Fruit fly (Drosophila melanogaster) whole organism, embryonic: ENCODE data around the gene Rab9Fa.
A peak's percentile ranks its signal among the peaks of the same experiment; 100 is the strongest.

Experiments
- Antp ChIP-seq: fragments of 200-800 bp; sonication (Bioruptor generic); optimal IDR thresholded peaks from 3 replicates; lab custom pipeline; 2016; ENCODE audit warnings: missing biosample characterization, missing genetic modification characterization
- BEAF-32 ChIP-seq: fragments of 200-800 bp; sonication (Bioruptor generic); optimal IDR thresholded peaks from 3 replicates; lab custom pipeline; 2017; ENCODE audit warnings: missing biosample characterization, missing genetic modification characterization, mild to moderate bottlenecking, moderate library complexity, missing genetic modification reagents
- Bgb ChIP-seq: fragments of 200-800 bp; sonication (Bioruptor generic); IDR thresholded peaks from 2 replicates; pipeline ENCODE4 v1.3.6; 2022; ENCODE audit warnings: missing biosample characterization, missing genetic modification characterization; ENCODE audit not compliant: partially characterized antibody
- CG1024 ChIP-seq: fragments of 200-800 bp; sonication (Bioruptor generic); IDR thresholded peaks from 2 replicates; pipeline ENCODE4 v1.3.6; 2022; ENCODE audit warnings: missing biosample characterization, missing genetic modification characterization
- CG10267 ChIP-seq: fragments of 200-800 bp; sonication (Bioruptor generic); optimal IDR thresholded peaks from 2 replicates; lab custom pipeline; 2018; ENCODE audit warnings: missing biosample characterization, mild to moderate bottlenecking, missing genetic modification characterization, moderate library complexity
- CG11085 ChIP-seq: fragments of 200-800 bp; sonication (Bioruptor generic); IDR thresholded peaks from 2 replicates; pipeline ENCODE4 v1.3.6; 2022; ENCODE audit warnings: missing biosample characterization, missing genetic modification characterization
- CG11560 ChIP-seq: fragments of 200-800 bp; sonication (Bioruptor generic); IDR thresholded peaks from 3 replicates; pipeline ENCODE4 v1.3.6; 2022; ENCODE audit warnings: missing biosample characterization, missing genetic modification characterization
- CG11696 ChIP-seq: fragments of 200-800 bp; sonication (Bioruptor generic); IDR thresholded peaks from 2 replicates; pipeline ENCODE4 v1.3.6; 2022; ENCODE audit warnings: missing biosample characterization, missing genetic modification characterization
- CG13287 ChIP-seq: fragments of 200-800 bp; sonication (Bioruptor generic); IDR thresholded peaks from 2 replicates; pipeline ENCODE4 v1.3.6; 2022; ENCODE audit warnings: missing biosample characterization, missing genetic modification characterization; ENCODE audit not compliant: partially characterized antibody
- CG1529 ChIP-seq: fragments of 200-800 bp; sonication (Bioruptor generic); optimal IDR thresholded peaks from 3 replicates; lab custom pipeline; 2018; ENCODE audit warnings: missing biosample characterization, missing genetic modification characterization
- CG1647 ChIP-seq: fragments of 200-800 bp; sonication (Bioruptor generic); optimal IDR thresholded peaks from 3 replicates; lab custom pipeline; 2016; ENCODE audit warnings: missing biosample characterization, missing genetic modification characterization
- CG16813 ChIP-seq: fragments of 200-800 bp; sonication (Bioruptor generic); IDR thresholded peaks from 3 replicates; pipeline ENCODE4 v1.3.6; 2022; ENCODE audit warnings: missing biosample characterization, missing genetic modification characterization; ENCODE audit not compliant: partially characterized antibody
- CG18011 ChIP-seq: fragments of 200-800 bp; sonication (Bioruptor generic); optimal IDR thresholded peaks from 2 replicates; lab custom pipeline; 2017; ENCODE audit warnings: missing biosample characterization, missing genetic modification characterization, mild to moderate bottlenecking, moderate library complexity, missing genotype
- CG18599 ChIP-seq: fragments of 200-800 bp; sonication (Bioruptor generic); optimal IDR thresholded peaks from 3 replicates; lab custom pipeline; 2017; ENCODE audit warnings: missing biosample characterization, missing genetic modification characterization, mild to moderate bottlenecking, moderate library complexity, missing genetic modification reagents
- CG3281 ChIP-seq: fragments of 200-800 bp; sonication (Bioruptor generic); optimal IDR thresholded peaks from 3 replicates; lab custom pipeline; 2017; ENCODE audit warnings: missing biosample characterization, mild to moderate bottlenecking, missing genetic modification characterization
- CG34224 ChIP-seq: fragments of 200-800 bp; sonication (Bioruptor generic); IDR thresholded peaks from 3 replicates; pipeline ENCODE4 v1.3.6; 2022; ENCODE audit warnings: missing biosample characterization, missing genetic modification characterization; ENCODE audit not compliant: partially characterized antibody
- CG3995 ChIP-seq: fragments of 200-800 bp; sonication (Bioruptor generic); optimal IDR thresholded peaks from 3 replicates; lab custom pipeline; 2016; ENCODE audit warnings: missing biosample characterization, missing genetic modification characterization
- CG4328 ChIP-seq: fragments of 200-800 bp; sonication (Bioruptor generic); optimal IDR thresholded peaks from 3 replicates; lab custom pipeline; 2017; ENCODE audit warnings: missing biosample characterization, missing genetic modification reagents, missing genetic modification characterization
- CG6791 ChIP-seq: fragments of 200-800 bp; sonication (Bioruptor generic); IDR thresholded peaks from 3 replicates; pipeline ENCODE4 v1.3.6; 2022; ENCODE audit warnings: missing biosample characterization, missing genetic modification characterization; ENCODE audit not compliant: partially characterized antibody
- CG7963 ChIP-seq: fragments of 200-800 bp; sonication (Bioruptor generic); IDR thresholded peaks from 3 replicates; pipeline ENCODE4 v1.3.6; 2022; ENCODE audit warnings: missing biosample characterization, missing genetic modification characterization; ENCODE audit not compliant: partially characterized antibody
- Dll ChIP-seq: fragments of 200-800 bp; sonication (Bioruptor generic); IDR thresholded peaks from 4 replicates; pipeline ENCODE4 v1.3.6; 2022; ENCODE audit warnings: missing biosample characterization, missing genetic modification characterization; ENCODE audit not compliant: partially characterized antibody
- Dref ChIP-seq: fragments of 200-800 bp; sonication (Bioruptor generic); IDR thresholded peaks from 2 replicates; pipeline ENCODE4 v1.3.6; 2022; ENCODE audit warnings: missing biosample characterization, missing genetic modification characterization
- Drgx ChIP-seq: fragments of 200-800 bp; sonication (Bioruptor generic); IDR thresholded peaks from 2 replicates; pipeline ENCODE4 v1.3.6; 2022; ENCODE audit warnings: missing biosample characterization, missing genetic modification characterization
- HLH4C ChIP-seq: fragments of 200-800 bp; sonication (Bioruptor generic); IDR thresholded peaks from 3 replicates; pipeline ENCODE4 v1.3.6; 2022; ENCODE audit warnings: missing biosample characterization, missing genetic modification characterization; ENCODE audit not compliant: partially characterized antibody
- HLH54F ChIP-seq: fragments of 200-800 bp; sonication (Bioruptor generic); optimal IDR thresholded peaks from 3 replicates; lab custom pipeline; 2016; ENCODE audit warnings: missing biosample characterization, missing genetic modification characterization
- Hr39 ChIP-seq: fragments of >200 bp; optimal IDR thresholded peaks from 2 replicates; lab custom pipeline; 2017
- MBD-R2 ChIP-seq: fragments of 200-800 bp; sonication (Bioruptor generic); IDR thresholded peaks from 2 replicates; pipeline ENCODE4 v1.3.6; 2022; ENCODE audit warnings: missing biosample characterization, missing genetic modification characterization
- Meics ChIP-seq: fragments of 200-800 bp; sonication (Bioruptor generic); optimal IDR thresholded peaks from 2 replicates; lab custom pipeline; 2017; ENCODE audit warnings: missing biosample characterization, mild to moderate bottlenecking, missing genetic modification characterization
- Mes4 ChIP-seq: fragments of 200-800 bp; sonication (Bioruptor generic); optimal IDR thresholded peaks from 2 replicates; lab custom pipeline; 2016; ENCODE audit warnings: missing biosample characterization, missing genetic modification characterization
- NC2β ChIP-seq: fragments of 200-800 bp; sonication (Bioruptor generic); optimal IDR thresholded peaks from 2 replicates; lab custom pipeline; 2016; ENCODE audit warnings: missing biosample characterization, missing genetic modification characterization
- Scr ChIP-seq: fragments of 200-800 bp; sonication (Bioruptor generic); IDR thresholded peaks from 2 replicates; pipeline ENCODE4 v1.3.6; 2022; ENCODE audit warnings: missing biosample characterization, missing genetic modification characterization; ENCODE audit not compliant: partially characterized antibody
- ap ChIP-seq: fragments of 200-800 bp; sonication (Bioruptor generic); IDR thresholded peaks from 2 replicates; pipeline ENCODE4 v1.3.6; 2022; ENCODE audit warnings: missing biosample characterization, missing genetic modification characterization
- bbx ChIP-seq: fragments of 200-800 bp; sonication (Bioruptor generic); IDR thresholded peaks from 2 replicates; pipeline ENCODE4 v1.3.6; 2022; ENCODE audit warnings: missing biosample characterization, missing genetic modification characterization; ENCODE audit not compliant: partially characterized antibody
- br ChIP-seq: fragments of >200 bp; optimal IDR thresholded peaks from 2 replicates; lab custom pipeline; 2017
- cato ChIP-seq: fragments of 200-800 bp; sonication (Bioruptor generic); optimal IDR thresholded peaks from 2 replicates; lab custom pipeline; 2016; ENCODE audit warnings: missing biosample characterization, missing genetic modification characterization, borderline replicate concordance
- chinmo ChIP-seq: fragments of 200-800 bp; sonication (Bioruptor generic); IDR thresholded peaks from 4 replicates; pipeline ENCODE4 v1.3.6; 2022; ENCODE audit warnings: missing biosample characterization, missing genetic modification characterization; ENCODE audit not compliant: partially characterized antibody
- chn ChIP-seq: fragments of 200-800 bp; sonication (Bioruptor generic); optimal IDR thresholded peaks from 2 replicates; lab custom pipeline; 2016; ENCODE audit warnings: missing biosample characterization, missing genetic modification characterization
- cwo ChIP-seq: fragments of 200-800 bp; sonication (Bioruptor generic); optimal IDR thresholded peaks from 3 replicates; lab custom pipeline; 2017; ENCODE audit warnings: missing biosample characterization, missing genetic modification characterization, mild to moderate bottlenecking, moderate library complexity, missing genetic modification reagents
- emc ChIP-seq: fragments of 200-800 bp; sonication (Bioruptor generic); optimal IDR thresholded peaks from 2 replicates; lab custom pipeline; 2016; ENCODE audit warnings: missing biosample characterization, missing genetic modification characterization
- gem ChIP-seq: fragments of 200-800 bp; sonication (Bioruptor generic); optimal IDR thresholded peaks from 2 replicates; lab custom pipeline; 2019; ENCODE audit warnings: missing biosample characterization, mild to moderate bottlenecking, missing genetic modification characterization, moderate library complexity
- her ChIP-seq: fragments of 200-800 bp; sonication (Bioruptor generic); optimal IDR thresholded peaks from 2 replicates; lab custom pipeline; 2016; ENCODE audit warnings: missing biosample characterization, missing genetic modification characterization
- lbe ChIP-seq: fragments of 200-800 bp; sonication (Bioruptor generic); optimal IDR thresholded peaks from 2 replicates; lab custom pipeline; 2016; ENCODE audit warnings: missing biosample characterization, mild to moderate bottlenecking, missing genetic modification characterization
- nerfin-2 ChIP-seq: fragments of 200-800 bp; sonication (Bioruptor generic); IDR thresholded peaks from 2 replicates; pipeline ENCODE4 v1.3.6; 2022; ENCODE audit warnings: missing biosample characterization, missing genetic modification characterization; ENCODE audit not compliant: partially characterized antibody
- prd ChIP-seq, 3 experiments: fragments of >200 bp in 2 of 3; fragments of 200-800 bp in 1 of 3; sonication (Bioruptor generic) in 1 of 3; optimal IDR thresholded peaks in 2 of 3; IDR thresholded peaks in 1 of 3; 2 replicates in 2 of 3; 3 replicates in 1 of 3; pipeline versions ENCODE4 v1.3.6 to Lab custom; 2017 to 2022; ENCODE audit warnings: missing biosample characterization in 1 of 3, missing genetic modification characterization in 1 of 3
- sd ChIP-seq: fragments of 200-800 bp; sonication (Bioruptor generic); optimal IDR thresholded peaks from 3 replicates; lab custom pipeline; 2018; ENCODE audit warnings: missing biosample characterization, mild to moderate bottlenecking, missing genetic modification characterization, moderate library complexity
- stwl ChIP-seq: fragments of 200-800 bp; sonication (Bioruptor generic); optimal IDR thresholded peaks from 3 replicates; lab custom pipeline; 2018; ENCODE audit warnings: missing biosample characterization, mild to moderate bottlenecking, missing genetic modification characterization, moderate library complexity
- twi ChIP-seq: fragments of 200-800 bp; optimal IDR thresholded peaks from 2 replicates; lab custom pipeline; 2019; ENCODE audit warnings: missing biosample characterization, mild to moderate bottlenecking, missing genetic modification characterization, moderate library complexity
- vnd ChIP-seq: fragments of 200-800 bp; sonication (Bioruptor generic); IDR thresholded peaks from 3 replicates; pipeline ENCODE4 v1.3.6; 2022; ENCODE audit warnings: missing biosample characterization, missing genetic modification characterization; ENCODE audit not compliant: partially characterized antibody
- zen2 ChIP-seq: fragments of 200-800 bp; sonication (Bioruptor generic); IDR thresholded peaks from 3 replicates; pipeline ENCODE4 v1.3.6; 2022; ENCODE audit warnings: missing biosample characterization, missing genetic modification characterization; ENCODE audit not compliant: partially characterized antibody

Rab9Fa gene

dm6 chrX:10929613-10930012 is 21.2 kb downstream of the Rab9Fa start (continued):
- peak; percentile 61 for TF ChIP-seq BEAF-32 (GFP tag; lab: Kevin White, UChicago)
- peak; percentile 61; the same call in 1 of the 2 replicates for TF ChIP-seq bbx (GFP tag; lab: Robert Waterston, UW)
- peak; percentile 45 for TF ChIP-seq sd (tag; lab: Kevin White, UChicago)
- peak; percentile 61 for TF ChIP-seq Bgb (GFP tag; lab: Robert Waterston, UW)
- peak; percentile 54; the same call in 2 of the 4 replicates for TF ChIP-seq Dll (GFP tag; lab: Robert Waterston, UW)
- TF ChIP-seq CG18011 (GFP tag; lab: Kevin White, UChicago) = peak; percentile 95
- peak; percentile 44; the same call in 1 of the 3 replicates for TF ChIP-seq HLH4C (GFP tag; lab: Robert Waterston, UW)
- TF ChIP-seq CG13287 (GFP tag; lab: Robert Waterston, UW) = peak; percentile 80
- peak; percentile 49; the same call in 2 of the 3 replicates for TF ChIP-seq vnd (GFP tag; lab: Robert Waterston, UW)
- TF ChIP-seq zen2 = peak; percentile 69
- TF ChIP-seq Antp (GFP tag; lab: Kevin White, UChicago) = no peak
- peak; percentile 68 for TF ChIP-seq CG16813
- TF ChIP-seq Scr (GFP tag; lab: Robert Waterston, UW) = peak; percentile 54
- TF ChIP-seq chinmo = peak; percentile 51; the same call in 1 of the 4 replicates
- TF ChIP-seq CG34224 = peak; percentile 77
- TF ChIP-seq CG7963 (GFP tag; lab: Robert Waterston, UW) = peak; percentile 58; the same call in 1 of the 3 replicates
- TF ChIP-seq Hr39 = no peak

dm6 chrX:10927110-10927509 is 23.7 kb downstream of the Rab9Fa start, which contains the start of gene CG2145:
TSS of gene CG2145 (plus strand) at chrX:10927399.
- TF ChIP-seq prd (optimal IDR thresholded peaks at IDR 0.05; lab: Kevin White, UChicago) (no peak), prd (GFP tag; IDR thresholded peaks at IDR 0.05; lab: Robert Waterston, UW) (no peak), nerfin-2 (GFP tag; lab: Robert Waterston, UW) (no peak), CG6791 (GFP tag; lab: Robert Waterston, UW) (no peak), MBD-R2 (GFP tag; lab: Robert Waterston, UW) (no peak), stwl (no peak), gem (peak; percentile 37), CG1647 (no peak), ap (GFP tag; lab: Robert Waterston, UW) (no peak), chn (GFP tag; lab: Kevin White, UChicago) (no peak), CG18599 (peak; percentile 13), CG11085 (GFP tag; lab: Robert Waterston, UW) (no peak), Dref (GFP tag; lab: Robert Waterston, UW) (no peak), CG10267 (tag; lab: Kevin White, UChicago) (no peak), CG1024 (no peak), twi (tag; lab: Kevin White, UChicago) (no peak), cwo (GFP tag; lab: Kevin White, UChicago) (no peak), CG11560 (tag; lab: Robert Waterston, UW) (no peak), br (lab: Kevin White, UChicago) (no peak), cato (GFP tag; lab: Kevin White, UChicago) (no peak), CG4328 (GFP tag; lab: Kevin White, UChicago) (no peak), CG3995 (GFP tag; lab: Kevin White, UChicago) (no peak), NC2β (GFP tag; lab: Kevin White, UChicago) (no peak), CG3281 (GFP tag; lab: Kevin White, UChicago) (peak; percentile 0), her (no peak), Mes4 (GFP tag; lab: Kevin White, UChicago) (no peak), lbe (peak; percentile 79), Meics (GFP tag; lab: Kevin White, UChicago) (no peak), emc (GFP tag; lab: Kevin White, UChicago) (no peak), HLH54F (GFP tag; lab: Kevin White, UChicago) (no peak), CG11696 (no peak), CG1529 (GFP tag; lab: Kevin White, UChicago) (no peak), Drgx (GFP tag; lab: Robert Waterston, UW) (peak; percentile 35; the same call in 1 of the 2 replicates)
